Worm (Caenorhabditis elegans) whole organism, early embryonic: ENCODE data around the gene B0524.5.

ENCODE experiments used
- B0310.2 ChIP-seq: sonication (generic microtip); optimal IDR thresholded peaks from 2 replicates; lab custom pipeline; 2016; ENCODE audit warnings: mild to moderate bottlenecking, missing genetic modification characterization, missing compliant biosample characterization
- F13C5.2 ChIP-seq: sonication (generic microtip); optimal IDR thresholded peaks from 2 replicates; lab custom pipeline; 2017; ENCODE audit warnings: mild to moderate bottlenecking, missing genetic modification characterization, inconsistent platforms, missing compliant biosample characterization
- aly-1 ChIP-seq: sonication (generic microtip); optimal IDR thresholded peaks from 2 replicates; lab custom pipeline; 2016; ENCODE audit warnings: missing genetic modification characterization, missing compliant biosample characterization
- ama-1 ChIP-seq: fragments of 150-350 bp; optimal IDR thresholded peaks from 2 replicates; lab custom pipeline; 2014
- ceh-13 ChIP-seq: fragments of 200-800 bp; sonication (Bioruptor generic); optimal IDR thresholded peaks from 2 replicates; lab custom pipeline; 2018; ENCODE audit warnings: mild to moderate bottlenecking, missing genetic modification characterization, missing compliant biosample characterization
- ceh-36 ChIP-seq: sonication (generic microtip); optimal IDR thresholded peaks from 2 replicates; lab custom pipeline; 2016; ENCODE audit warnings: missing genetic modification characterization, inconsistent platforms, missing compliant biosample characterization
- ets-7 ChIP-seq: sonication (generic microtip); optimal IDR thresholded peaks from 2 replicates; lab custom pipeline; 2016; ENCODE audit warnings: missing genotype, missing genetic modification characterization, missing compliant biosample characterization
- flt-1 ChIP-seq: fragments of 200-800 bp; sonication (Bioruptor generic); IDR thresholded peaks from 2 replicates; pipeline ENCODE4 v1.3.6; 2022; ENCODE audit warnings: missing genetic modification characterization, missing compliant biosample characterization
- hmbx-1 ChIP-seq: sonication (generic microtip); optimal IDR thresholded peaks from 2 replicates; lab custom pipeline; 2016; ENCODE audit warnings: mild to moderate bottlenecking, missing genetic modification characterization, missing compliant biosample characterization
- hmg-4 ChIP-seq: fragments of 200-800 bp; sonication (Bioruptor generic); optimal IDR thresholded peaks from 2 replicates; lab custom pipeline; 2018; ENCODE audit warnings: mild to moderate bottlenecking, missing genetic modification characterization, missing compliant biosample characterization
- hnd-1 ChIP-seq: sonication (generic microtip); optimal IDR thresholded peaks from 2 replicates; lab custom pipeline; 2016; ENCODE audit warnings: missing genetic modification characterization, missing compliant biosample characterization
- pes-1 ChIP-seq: fragments of 200-800 bp; sonication (Bioruptor generic); IDR thresholded peaks from 2 replicates; pipeline ENCODE4 v1.3.6; 2022; ENCODE audit warnings: missing genetic modification reagents, missing genetic modification characterization, missing compliant biosample characterization
- scrt-1 ChIP-seq: fragments of 200-800 bp; sonication (Bioruptor generic); IDR thresholded peaks from 2 replicates; pipeline ENCODE4 v1.3.6; 2022; ENCODE audit warnings: missing genetic modification characterization, missing compliant biosample characterization
- sea-1 ChIP-seq: fragments of 200-800 bp; sonication (Bioruptor generic); conservative IDR thresholded peaks from 2 replicates; pipeline ENCODE4 v1.3.6; 2022; ENCODE audit warnings: missing genetic modification characterization, missing compliant biosample characterization
- tbx-11 ChIP-seq: fragments of 200-800 bp; sonication (Bioruptor generic); IDR thresholded peaks from 2 replicates; pipeline ENCODE4 v1.3.6; 2022; ENCODE audit warnings: missing genetic modification characterization, missing compliant biosample characterization
- tbx-37 ChIP-seq: fragments of 200-800 bp; sonication (Bioruptor generic); conservative IDR thresholded peaks from 2 replicates; pipeline ENCODE4 v1.3.6; 2022; ENCODE audit warnings: missing genetic modification reagents, missing genetic modification characterization, missing compliant biosample characterization
- tra-4 ChIP-seq: sonication (generic microtip); optimal IDR thresholded peaks from 2 replicates; lab custom pipeline; 2017; ENCODE audit warnings: missing genetic modification characterization, missing compliant biosample characterization

B0524.5 gene

DNA sequence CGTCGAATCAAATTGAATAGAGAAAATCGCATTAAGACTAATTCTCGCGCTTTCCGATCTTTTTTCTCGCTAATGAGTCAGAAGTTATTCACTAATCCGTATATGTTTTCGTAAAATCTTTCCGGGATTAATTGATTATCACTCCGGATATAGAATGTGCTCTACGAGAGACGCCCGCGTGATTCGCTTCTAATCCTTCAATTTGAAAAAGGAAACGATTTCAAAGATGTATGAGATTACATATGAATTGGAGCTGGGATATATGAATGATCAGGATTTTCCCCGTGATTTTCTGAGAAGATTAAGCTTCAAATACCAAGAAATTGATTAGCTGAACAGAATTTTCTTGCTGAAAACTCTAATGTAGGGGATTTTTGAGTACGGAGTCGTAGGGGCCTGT lies 28.8 kb upstream of the B0524.5 start:
- TF ChIP-seq hmg-4 (GFP tag; lab: Kevin White, UChicago) (no peak), ceh-36 (peak; percentile 53), aly-1 (tag; lab: Kevin White, UChicago) (no peak)

- TF ChIP-seq scrt-1 (GFP tag; lab: Robert Waterston, UW), result no peak
- no peak for TF ChIP-seq ama-1 (lab: Kevin White, UChicago)
- TF ChIP-seq tra-4 (tag; lab: Kevin White, UChicago), result no peak
- no peak for TF ChIP-seq ceh-36
- no peak for TF ChIP-seq flt-1
- TF ChIP-seq hnd-1 (tag; lab: Kevin White, UChicago), result no peak
- no peak for TF ChIP-seq tbx-37 (GFP tag; lab: Robert Waterston, UW)
- no peak for TF ChIP-seq aly-1 (tag; lab: Kevin White, UChicago)
- TF ChIP-seq hmbx-1 (tag; lab: Kevin White, UChicago), result no peak
- no peak for TF ChIP-seq pes-1 (GFP tag; lab: Robert Waterston, UW)
- no peak for TF ChIP-seq F13C5.2 (tag; lab: Kevin White, UChicago)
- TF ChIP-seq tbx-11 (GFP tag; lab: Robert Waterston, UW), result no peak
- TF ChIP-seq sea-1 (GFP tag; lab: Robert Waterston, UW), result no peak
- no peak for TF ChIP-seq hmg-4 (GFP tag; lab: Kevin White, UChicago)
- no peak for TF ChIP-seq B0310.2 (tag; lab: Kevin White, UChicago)
- TF ChIP-seq ets-7 (tag; lab: Kevin White, UChicago), result no peak
- no peak for TF ChIP-seq ceh-13 (GFP tag; lab: Kevin White, UChicago)
Observed at ce11 chrIII:1922081-1922480, 28.4 kb upstream of the B0524.5 start.

- peak; percentile 82 for TF ChIP-seq hmg-4 (GFP tag; lab: Kevin White, UChicago)
- TF ChIP-seq B0310.2 (tag; lab: Kevin White, UChicago), result no peak
- TF ChIP-seq tra-4 (tag; lab: Kevin White, UChicago), result no peak
- no peak; the same call in 1 of the 2 replicates for TF ChIP-seq tbx-37 (GFP tag; lab: Robert Waterston, UW)
- no peak for TF ChIP-seq ama-1 (lab: Kevin White, UChicago)
- no peak for TF ChIP-seq ceh-13 (GFP tag; lab: Kevin White, UChicago)
- TF ChIP-seq pes-1 (GFP tag; lab: Robert Waterston, UW), result peak; percentile 49; the same call in 1 of the 2 replicates
- TF ChIP-seq F13C5.2 (tag; lab: Kevin White, UChicago), result peak; percentile 63
- TF ChIP-seq hnd-1 (tag; lab: Kevin White, UChicago), result no peak
- TF ChIP-seq aly-1 (tag; lab: Kevin White, UChicago), result peak; percentile 26
- TF ChIP-seq sea-1 (GFP tag; lab: Robert Waterston, UW), result no peak
- TF ChIP-seq tbx-11 (GFP tag; lab: Robert Waterston, UW), result 0 out of 2 replicates have a peak, but pooled peaks have one; percentile 22
- TF ChIP-seq hmbx-1 (tag; lab: Kevin White, UChicago), result no peak
- 0 out of 2 replicates have a peak, but pooled peaks have one; percentile 17 for TF ChIP-seq scrt-1 (GFP tag; lab: Robert Waterston, UW)
- TF ChIP-seq ets-7 (tag; lab: Kevin White, UChicago), result peak; percentile 45
- peak; percentile 50 for TF ChIP-seq ceh-36
- TF ChIP-seq flt-1, result no peak
Observed at ce11 chrIII:1921136-1921680, 27.5 kb upstream of the B0524.5 start.

DNA sequence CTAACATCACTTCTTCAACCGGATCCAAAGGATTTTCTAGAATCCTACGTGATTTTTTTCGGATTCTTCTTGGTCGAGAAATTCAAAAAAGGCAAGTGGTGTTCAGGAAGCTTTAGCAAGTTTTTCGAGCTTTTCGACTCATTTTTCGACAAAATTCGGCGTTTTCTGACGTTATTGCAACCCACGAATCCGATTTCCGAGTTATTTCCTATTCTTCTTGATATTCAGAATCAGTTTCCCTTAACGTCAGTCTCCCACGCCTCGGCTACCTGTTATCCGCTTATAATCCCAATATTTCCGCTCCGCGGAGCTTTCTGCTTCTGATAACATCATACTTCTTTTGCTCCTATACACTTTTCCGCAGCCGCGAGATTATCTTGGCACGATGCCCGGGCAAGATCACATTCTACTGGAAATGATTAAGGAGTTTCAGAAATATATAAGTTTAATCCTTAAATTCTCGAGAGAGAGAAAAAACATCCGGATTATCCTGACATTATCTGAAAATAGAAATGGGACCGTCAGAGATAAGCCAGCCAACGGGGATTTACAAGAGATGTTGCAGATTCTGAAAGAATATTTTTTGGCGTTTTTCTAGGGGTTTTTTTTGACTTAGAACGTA lies 24.7 kb upstream of the B0524.5 start:
- TF ChIP-seq B0310.2 (tag; lab: Kevin White, UChicago), result no peak
- TF ChIP-seq ceh-36, result peak; percentile 29

DNA sequence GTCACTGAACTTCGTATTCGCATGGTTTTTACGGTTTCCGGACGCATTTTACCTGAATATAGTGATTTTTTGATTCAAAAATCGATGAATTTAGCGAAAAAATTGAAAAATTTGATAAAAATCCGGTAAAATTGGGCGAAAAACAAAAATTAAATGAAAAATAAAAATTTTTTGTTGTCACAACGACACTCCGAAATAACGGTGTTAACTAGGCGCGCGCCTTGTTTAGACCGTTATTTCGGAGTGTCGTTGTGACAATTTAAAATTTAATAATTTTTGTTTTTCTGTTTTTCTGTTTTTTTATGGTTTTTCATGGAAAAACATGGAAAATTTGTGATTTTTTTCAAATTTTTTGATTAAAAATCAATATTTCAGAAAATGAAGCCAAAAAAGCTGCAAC lies 11.9 kb upstream of the B0524.5 start, which contains the start of the genes B0524.6 and pqn-41:
Gene B0524.6, minus strand, starts transcription at position 52 of the 400 bp plus-strand sequence.
Gene pqn-41, plus strand, starts transcription at position 370 of the 400 bp plus-strand sequence.
- TF ChIP-seq ceh-36 (no peak), tbx-37 (GFP tag; lab: Robert Waterston, UW) (no peak), hmg-4 (GFP tag; lab: Kevin White, UChicago) (no peak), tbx-11 (GFP tag; lab: Robert Waterston, UW) (no peak), flt-1 (no peak), B0310.2 (tag; lab: Kevin White, UChicago) (no peak), ceh-13 (GFP tag; lab: Kevin White, UChicago) (no peak), ama-1 (lab: Kevin White, UChicago) (no peak), ets-7 (tag; lab: Kevin White, UChicago) (no peak), tra-4 (tag; lab: Kevin White, UChicago) (no peak), sea-1 (GFP tag; lab: Robert Waterston, UW) (no peak), hnd-1 (tag; lab: Kevin White, UChicago) (no peak), F13C5.2 (tag; lab: Kevin White, UChicago) (no peak), aly-1 (tag; lab: Kevin White, UChicago) (no peak), pes-1 (GFP tag; lab: Robert Waterston, UW) (no peak)

DNA sequence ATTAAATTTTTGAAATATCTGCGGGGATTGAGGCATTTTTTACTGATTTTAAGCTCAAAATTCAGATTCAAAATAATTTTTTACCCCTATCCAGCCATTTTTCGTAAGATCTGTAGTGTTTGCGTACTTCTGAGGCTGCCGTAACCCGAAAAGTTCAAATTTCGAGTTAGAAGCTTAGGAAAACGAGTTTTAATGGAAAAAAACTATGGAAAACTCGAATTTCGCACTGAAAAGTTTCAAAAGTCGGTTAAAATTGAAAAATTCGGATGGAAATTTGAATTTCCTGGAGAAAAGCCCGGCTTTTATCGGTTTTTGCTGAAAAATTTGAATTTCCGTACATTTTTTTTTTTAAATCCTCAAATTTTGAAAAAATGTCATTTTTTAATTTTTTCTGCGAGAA lies 10.3 kb upstream of the B0524.5 start:
- no peak for TF ChIP-seq hmbx-1 (tag; lab: Kevin White, UChicago)
- TF ChIP-seq tbx-37 (GFP tag; lab: Robert Waterston, UW), result no peak
- TF ChIP-seq flt-1, result no peak
- TF ChIP-seq ceh-36, result no peak
- no peak for TF ChIP-seq scrt-1 (GFP tag; lab: Robert Waterston, UW)

DNA sequence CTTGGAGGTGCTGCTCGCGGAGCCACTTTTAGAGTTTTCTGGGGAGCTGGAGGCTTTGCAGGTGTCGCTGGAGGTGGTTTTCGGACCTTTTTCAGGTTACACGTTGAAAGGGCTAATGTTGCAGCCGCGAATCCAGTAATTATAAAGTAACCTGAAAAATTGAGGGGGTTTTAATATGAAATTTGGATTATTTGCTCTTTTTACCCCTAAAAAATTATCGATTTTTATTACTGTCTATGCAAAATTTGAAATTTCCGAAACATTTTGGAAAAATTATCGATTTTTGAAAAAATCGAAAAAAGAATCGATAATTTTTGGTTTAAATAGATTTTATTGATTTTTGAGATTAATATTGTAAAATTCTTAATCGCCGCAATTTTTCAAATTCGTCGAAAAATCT lies 285 bp downstream of the B0524.5 start:
- no peak for TF ChIP-seq B0310.2 (tag; lab: Kevin White, UChicago)
